Worm (Caenorhabditis elegans): Measurements from ENCODE around the gene mib-1.

DNA sequence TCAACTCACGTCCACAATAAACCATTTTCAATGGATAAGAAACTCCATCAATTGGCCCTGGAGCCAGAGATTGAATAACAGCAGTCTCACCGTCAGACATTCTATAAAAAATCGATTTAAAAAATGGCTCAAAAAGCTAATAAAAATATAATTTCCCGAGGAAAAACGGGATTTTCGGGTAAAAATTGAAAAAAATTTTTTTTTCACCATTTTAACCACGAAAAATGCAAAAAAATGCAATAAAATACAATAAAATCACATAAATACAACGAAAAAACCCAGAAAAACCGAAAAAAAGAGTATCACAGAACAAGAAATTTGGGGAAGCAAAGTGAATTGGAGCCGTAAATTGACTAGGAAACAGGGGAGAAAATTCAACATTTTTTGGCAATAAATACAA is 11.7 kb downstream of the mib-1 start, which contains the start of gene Y47D3A.21:
- no peak for TF ChIP-seq atf-7 (tag; optimal IDR thresholded peaks at IDR 0.05)
- TF ChIP-seq F57A8.1 (GFP tag; optimal IDR thresholded peaks at IDR 0.05): no peak
- TF ChIP-seq hrde-1 (tag; optimal IDR thresholded peaks at IDR 0.05; ENCODE audit: borderline replicate concordance): no peak
- no peak for TF ChIP-seq die-1 (tag; optimal IDR thresholded peaks at IDR 0.05)
- no peak for TF ChIP-seq cebp-2 (GFP tag; IDR thresholded peaks at IDR 0.05)
- no peak for TF ChIP-seq ztf-6 (GFP tag; IDR thresholded peaks at IDR 0.05)
- TF ChIP-seq chd-7 (tag; optimal IDR thresholded peaks at IDR 0.05): no peak
- TF ChIP-seq ztf-22 (GFP tag; optimal IDR thresholded peaks at IDR 0.05): no peak
- no peak for TF ChIP-seq snpc-4 (GFP tag; optimal IDR thresholded peaks at IDR 0.05)
- no peak for TF ChIP-seq snpc-4 (tag; optimal IDR thresholded peaks at IDR 0.05)
- no peak for TF ChIP-seq madf-3 (GFP tag; IDR thresholded peaks at IDR 0.05)
- TF ChIP-seq ztf-28 (GFP tag; IDR thresholded peaks at IDR 0.05): no peak
- no peak for TF ChIP-seq zfh-2 (GFP tag; conservative IDR thresholded peaks at IDR 0.05)
